Worm (Caenorhabditis elegans): Measurements from ENCODE around the gene F09G8.5.
A peak's percentile ranks its signal among the peaks of the same experiment; 100 is the strongest.

F09G8.5 gene

DNA sequence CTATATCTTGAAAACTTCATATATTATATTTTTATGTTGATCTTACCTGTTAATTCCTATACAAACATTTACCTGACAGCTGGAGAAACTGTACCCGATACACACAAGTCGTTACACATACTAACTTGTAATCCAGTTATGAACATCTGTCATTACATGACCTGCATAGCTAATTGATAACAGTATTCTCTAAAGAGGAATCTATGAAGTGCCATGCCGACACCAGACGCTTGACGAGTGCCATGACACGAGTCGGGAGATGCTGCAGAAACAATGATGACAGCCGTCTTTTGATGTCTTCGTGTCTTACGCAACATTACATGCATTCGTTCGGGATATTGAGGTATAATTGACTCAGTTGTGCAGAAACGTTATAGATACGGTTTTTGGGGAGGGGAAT lies 34.7 kb upstream of the F09G8.5 start:
- peak; percentile 27 for TF ChIP-seq zip-8 (tag; optimal IDR thresholded peaks at IDR 0.05)
- no peak for TF ChIP-seq mls-2 (tag; optimal IDR thresholded peaks at IDR 0.05)
- TF ChIP-seq ham-2 (GFP tag; optimal IDR thresholded peaks at IDR 0.05) = no peak
- no peak for TF ChIP-seq ces-1 (GFP tag; optimal IDR thresholded peaks at IDR 0.05)
- peak; percentile 31 for TF ChIP-seq nhr-2 (tag; optimal IDR thresholded peaks at IDR 0.05)

DNA sequence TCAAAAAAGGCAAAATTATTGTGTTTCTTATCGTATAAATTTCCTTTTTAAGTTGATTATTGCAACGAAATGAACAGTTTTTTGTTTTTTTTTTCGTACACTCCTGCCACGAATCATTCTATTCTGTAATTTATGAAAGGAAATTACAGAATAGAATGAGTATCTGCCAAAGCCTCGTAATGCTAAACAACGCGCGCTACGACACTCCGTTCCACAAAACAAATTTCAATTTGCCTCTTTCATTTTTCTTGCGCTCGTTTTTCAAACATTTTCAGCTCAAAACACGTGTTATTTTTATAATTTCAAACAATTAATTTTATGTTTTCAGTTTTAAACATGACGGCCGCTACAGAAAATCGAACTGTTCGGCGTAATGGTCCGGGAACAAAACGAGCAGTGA lies 30.0 kb upstream of the F09G8.5 start, which contains the start of gene mob-4:
mob-4 (plus strand) TSS at position 329 of the 400 bp plus-strand sequence.
- TF ChIP-seq sptf-1 (tag; optimal IDR thresholded peaks at IDR 0.05) (no peak), nhr-12 (tag; optimal IDR thresholded peaks at IDR 0.05) (no peak), ztf-11 (tag; optimal IDR thresholded peaks at IDR 0.05) (no peak), cnd-1 (tag; optimal IDR thresholded peaks at IDR 0.05) (no peak), lin-32 (GFP tag; optimal IDR thresholded peaks at IDR 0.05) (no peak), M03D4.4 (tag; optimal IDR thresholded peaks at IDR 0.05) (no peak), snpc-4 (tag; optimal IDR thresholded peaks at IDR 0.05) (no peak), sem-2 (GFP tag; optimal IDR thresholded peaks at IDR 0.05) (no peak), mab-5 (tag; optimal IDR thresholded peaks at IDR 0.05) (no peak), unc-62 (GFP tag; optimal IDR thresholded peaks at IDR 0.05) (no peak), lin-13 (tag; optimal IDR thresholded peaks at IDR 0.05) (no peak), ceh-39 (tag; optimal IDR thresholded peaks at IDR 0.05) (no peak), nhr-28 (tag; optimal IDR thresholded peaks at IDR 0.05) (no peak), elt-1 (tag; optimal IDR thresholded peaks at IDR 0.05; ENCODE audit: borderline replicate concordance, insufficient read depth) (no peak), flh-1 (GFP tag; optimal IDR thresholded peaks at IDR 0.05) (no peak), lsy-2 (tag; optimal IDR thresholded peaks at IDR 0.05) (no peak), mep-1 (tag; optimal IDR thresholded peaks at IDR 0.05) (no peak), mls-2 (tag; optimal IDR thresholded peaks at IDR 0.05) (no peak), nhr-76 (tag; optimal IDR thresholded peaks at IDR 0.05) (no peak), nhr-2 (tag; optimal IDR thresholded peaks at IDR 0.05) (no peak)

- TF ChIP-seq lin-32 (GFP tag; optimal IDR thresholded peaks at IDR 0.05) = no peak
- no peak for TF ChIP-seq sem-2 (GFP tag; optimal IDR thresholded peaks at IDR 0.05)
Measured at ce11 chrIII:8226178-8226577, 28.6 kb upstream of the F09G8.5 start, which contains the start of gene rfs-1. Gene rfs-1, plus strand, starts transcription at chrIII:8226478.

DNA sequence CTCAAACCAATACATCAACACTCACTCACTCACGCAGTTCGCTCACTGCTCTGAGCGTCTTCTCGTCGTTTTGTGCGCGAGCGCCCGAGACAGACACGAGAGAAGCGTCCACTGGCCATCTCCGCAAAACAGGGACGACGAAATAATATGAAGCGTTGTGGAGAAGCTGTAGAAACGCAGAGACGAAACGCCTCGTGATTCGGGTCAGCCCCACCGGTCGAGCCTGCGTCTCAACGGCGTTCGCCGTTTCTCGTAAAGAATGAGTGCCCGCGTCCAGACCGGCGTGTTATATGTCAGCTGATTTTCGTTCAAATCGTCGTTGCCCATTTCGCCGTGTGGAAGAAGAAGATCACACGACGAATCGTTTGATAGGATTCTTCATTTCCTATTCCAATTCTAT lies 27.3 kb upstream of the F09G8.5 start, which contains the start of gene fbxl-1:
fbxl-1 (plus strand) TSS at position 320 of the 400 bp plus-strand sequence.
- TF ChIP-seq nhr-76 (tag; optimal IDR thresholded peaks at IDR 0.05) (no peak), drap-1 (GFP tag; optimal IDR thresholded peaks at IDR 0.05) (peak; percentile 34), tbx-8 (GFP tag; optimal IDR thresholded peaks at IDR 0.05) (no peak), sptf-1 (tag; optimal IDR thresholded peaks at IDR 0.05) (no peak), unc-120 (tag; optimal IDR thresholded peaks at IDR 0.05; ENCODE audit: poor library complexity, severe bottlenecking) (peak; percentile 71), unc-62 (GFP tag; optimal IDR thresholded peaks at IDR 0.05) (no peak), mab-5 (tag; optimal IDR thresholded peaks at IDR 0.05) (no peak), elt-3 (tag; optimal IDR thresholded peaks at IDR 0.05) (no peak), mls-2 (tag; optimal IDR thresholded peaks at IDR 0.05) (peak; percentile 35), ham-2 (GFP tag; optimal IDR thresholded peaks at IDR 0.05) (peak; percentile 33), M03D4.4 (tag; optimal IDR thresholded peaks at IDR 0.05) (no peak), nhr-12 (tag; optimal IDR thresholded peaks at IDR 0.05) (no peak)

DNA sequence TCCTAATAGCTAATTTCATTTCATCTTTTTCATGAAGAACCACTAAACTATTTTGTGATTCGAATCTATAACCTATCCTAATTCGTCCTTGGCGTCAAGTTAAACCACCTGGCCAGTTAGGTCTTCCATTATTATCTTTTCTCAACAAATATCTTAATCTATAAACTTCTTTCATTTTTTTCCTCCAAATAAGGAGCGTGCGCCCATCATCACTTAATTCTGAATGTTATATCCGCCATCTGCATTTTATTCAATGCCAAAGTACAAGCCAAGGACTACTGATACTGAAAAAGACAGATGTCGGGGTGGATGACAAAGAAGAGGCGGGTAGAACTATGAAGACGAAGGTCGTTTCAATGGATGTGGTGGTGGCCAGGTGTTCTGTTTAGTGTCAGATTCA lies 25.9 kb upstream of the F09G8.5 start:
- TF ChIP-seq tbx-8 (GFP tag; optimal IDR thresholded peaks at IDR 0.05) (no peak), ces-1 (GFP tag; optimal IDR thresholded peaks at IDR 0.05) (no peak), ztf-11 (tag; optimal IDR thresholded peaks at IDR 0.05) (no peak), cnd-1 (tag; optimal IDR thresholded peaks at IDR 0.05) (no peak), nhr-28 (tag; optimal IDR thresholded peaks at IDR 0.05) (no peak), bed-3 (GFP tag; optimal IDR thresholded peaks at IDR 0.05) (no peak), snpc-4 (tag; optimal IDR thresholded peaks at IDR 0.05) (no peak), pha-4 (tag; optimal IDR thresholded peaks at IDR 0.05) (no peak), nhr-12 (tag; optimal IDR thresholded peaks at IDR 0.05) (no peak), unc-120 (tag; optimal IDR thresholded peaks at IDR 0.05; ENCODE audit: poor library complexity, severe bottlenecking) (no peak), unc-62 (GFP tag; optimal IDR thresholded peaks at IDR 0.05) (no peak), ceh-43 (GFP tag; optimal IDR thresholded peaks at IDR 0.05) (no peak), ceh-39 (tag; optimal IDR thresholded peaks at IDR 0.05) (no peak)
